Worm (Caenorhabditis elegans): ENCODE measurements around the gene C46F11.5.

- TF ChIP-seq dao-5 (tag; optimal IDR thresholded peaks at IDR 0.05) (no peak), him-1 (tag; optimal IDR thresholded peaks at IDR 0.05) (no peak)
Observed at ce11 chrIII:3706586-3706985, 49.2 kb upstream of the C46F11.5 start, which contains the start of gene dph-1.

Data from whole organism, L4/young adult.